Worm (Caenorhabditis elegans) whole organism, L3 larva: ENCODE measurements around the gene T05A7.11.

Source experiments
- fkh-10 ChIP-seq: sonication (generic microtip); optimal IDR thresholded peaks from 2 replicates; lab custom pipeline; 2017; ENCODE audit warnings: missing biosample characterization, missing genetic modification reagents, missing genetic modification characterization
- fos-1 ChIP-seq: fragments of 150-350 bp; optimal IDR thresholded peaks from 2 replicates; lab custom pipeline; 2014; ENCODE audit warnings: missing biosample characterization, missing genetic modification characterization
- jun-1 ChIP-seq: fragments of 150-350 bp; optimal IDR thresholded peaks from 2 replicates; lab custom pipeline; 2014; ENCODE audit warnings: missing biosample characterization, missing genetic modification reagents, missing genetic modification characterization
- lin-39 ChIP-seq: fragments of 150-350 bp; optimal IDR thresholded peaks from 2 replicates; lab custom pipeline; 2018; ENCODE audit warnings: missing biosample characterization, missing genetic modification reagents, missing genetic modification characterization
- nhr-12 ChIP-seq: fragments of 150-350 bp; optimal IDR thresholded peaks from 2 replicates; lab custom pipeline; 2014; ENCODE audit warnings: missing biosample characterization, missing genetic modification characterization
- nhr-25 ChIP-seq: sonication (generic microtip); optimal IDR thresholded peaks from 2 replicates; lab custom pipeline; 2017; ENCODE audit warnings: missing biosample characterization, missing genetic modification characterization
- pha-4 ChIP-seq: fragments of 150-350 bp; optimal IDR thresholded peaks from 2 replicates; lab custom pipeline; 2014; ENCODE audit warnings: missing biosample characterization, missing genetic modification reagents, missing genetic modification characterization
- pqm-1 ChIP-seq: fragments of 150-350 bp; optimal IDR thresholded peaks from 2 replicates; lab custom pipeline; 2017; ENCODE audit warnings: missing biosample characterization, missing genetic modification characterization, inconsistent platforms
- tbx-2 ChIP-seq: sonication (generic microtip); optimal IDR thresholded peaks from 2 replicates; lab custom pipeline; 2016; ENCODE audit warnings: mild to moderate bottlenecking, missing genetic modification characterization, missing compliant biosample characterization
- unc-62 ChIP-seq: fragments of 150-350 bp; sonication (generic microtip); optimal IDR thresholded peaks from 4 replicates; lab custom pipeline; 2014; ENCODE audit warnings: missing biosample characterization, missing genetic modification reagents, missing genetic modification characterization
- ztf-11 ChIP-seq: fragments of 150-350 bp; optimal IDR thresholded peaks from 2 replicates; lab custom pipeline; 2014; ENCODE audit warnings: missing biosample characterization, missing genetic modification characterization

ce11 chrII:4706359-4706871 lies 41.2 kb upstream of the T05A7.11 start, which contains the start of the genes F10G7.9 and tsn-1:
- TF ChIP-seq pqm-1 (tag; lab: Kevin White, UChicago) (peak; percentile 48), fos-1 (tag; lab: Kevin White, UChicago) (no peak), unc-62 (GFP tag; lab: Kevin White, UChicago) (no peak), lin-39 (tag; lab: Kevin White, UChicago) (no peak), ztf-11 (tag; lab: Kevin White, UChicago) (no peak), nhr-25 (tag; lab: Kevin White, UChicago) (peak; percentile 81), pha-4 (tag; lab: Kevin White, UChicago) (peak; percentile 77), jun-1 (tag; lab: Kevin White, UChicago) (no peak), tbx-2 (tag; lab: Kevin White, UChicago) (no peak), fkh-10 (GFP tag; lab: Kevin White, UChicago) (no peak), nhr-12 (tag; lab: Kevin White, UChicago) (no peak)
